Worm (Caenorhabditis elegans): ENCODE measurements around the gene F55G7.1.

- TF ChIP-seq pha-4 (tag; optimal IDR thresholded peaks at IDR 0.05), result no peak
- no peak for TF ChIP-seq dve-1 (tag; optimal IDR thresholded peaks at IDR 0.05)
- TF ChIP-seq npax-4 (tag; optimal IDR thresholded peaks at IDR 0.05), result no peak
- no peak for TF ChIP-seq sox-4 (tag; optimal IDR thresholded peaks at IDR 0.05)
These were observed 17.7 kb downstream of the F55G7.1 start, which contains the start of gene F55G7.3 for ce11 chrX:11941951-11942350.
